Worm (Caenorhabditis elegans) whole organism, midembryonic: ENCODE measurements around the gene Y38H6C.8.

Experiments
- T22C8.4 ChIP-seq: fragments of 200-800 bp; sonication (Bioruptor generic); IDR thresholded peaks from 2 replicates; pipeline ENCODE4 v1.3.6; 2022; ENCODE audit warnings: missing genetic modification characterization, missing compliant biosample characterization
- klf-2 ChIP-seq: fragments of 200-800 bp; sonication (Bioruptor generic); conservative IDR thresholded peaks from 2 replicates; pipeline ENCODE4 v1.3.6; 2022; ENCODE audit warnings: missing genetic modification reagents, missing genetic modification characterization, missing compliant biosample characterization
- ref-1 ChIP-seq: fragments of 200-800 bp; sonication (Bioruptor generic); conservative IDR thresholded peaks from 2 replicates; pipeline ENCODE4 v1.3.6; 2022; ENCODE audit warnings: missing genetic modification reagents, missing genetic modification characterization, missing compliant biosample characterization
- tab-1 ChIP-seq: fragments of 200-800 bp; sonication (Bioruptor generic); IDR thresholded peaks from 2 replicates; pipeline ENCODE4 v1.3.6; 2022; ENCODE audit warnings: missing genetic modification characterization, missing compliant biosample characterization

- TF ChIP-seq T22C8.4 (GFP tag; lab: Robert Waterston, UW) (no peak), tab-1 (GFP tag; lab: Robert Waterston, UW) (no peak), klf-2 (GFP tag; lab: Robert Waterston, UW) (no peak), ref-1 (GFP tag; lab: Robert Waterston, UW) (no peak)
Observed at ce11 chrV:20555120-20555519, 41.4 kb downstream of the Y38H6C.8 start, which contains the start of gene Y38H6C.21.
